Worm (Caenorhabditis elegans) whole organism, L4/young adult: ENCODE results near the gene gcy-5.

Experiments used
- W03F9.2 ChIP-seq: fragments of 150-350 bp; optimal IDR thresholded peaks from 2 replicates; lab custom pipeline; 2014; ENCODE audit warnings: missing biosample characterization, missing genetic modification characterization
- dao-5 ChIP-seq: sonication (generic microtip); optimal IDR thresholded peaks from 2 replicates; lab custom pipeline; 2016; ENCODE audit warnings: missing genotype, missing genetic modification characterization, moderate library complexity, missing compliant biosample characterization
- him-1 ChIP-seq: sonication (generic microtip); optimal IDR thresholded peaks from 2 replicates; lab custom pipeline; 2016; ENCODE audit warnings: missing genotype, missing genetic modification reagents, missing genetic modification characterization, missing compliant biosample characterization

Gene gcy-5

DNA sequence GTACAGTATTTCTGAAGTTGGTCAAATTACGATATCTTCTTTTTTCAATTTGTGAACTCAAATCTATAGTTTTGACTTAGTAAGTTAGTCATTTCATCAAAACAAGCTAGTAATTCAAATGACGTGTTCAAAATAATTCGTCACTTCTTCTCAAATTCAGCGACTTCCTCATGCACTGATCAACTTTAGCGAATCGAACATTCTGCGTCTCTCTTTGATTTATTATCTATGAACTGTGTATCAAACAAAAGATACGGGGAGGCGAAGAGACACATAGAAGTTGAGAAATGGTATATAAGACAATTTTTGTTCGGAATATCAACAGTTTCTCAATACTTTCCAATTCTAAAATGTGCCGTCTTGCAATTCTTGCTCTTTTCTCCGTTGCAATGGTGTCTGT, 4.0 kb downstream of the gcy-5 start, which contains the start of gene srlf-34:
Gene srlf-34, plus strand, starts transcription at position 321 of the 400 bp plus-strand sequence.
- TF ChIP-seq him-1 (tag; lab: Kevin White, UChicago) (no peak), W03F9.2 (tag; lab: Kevin White, UChicago) (no peak), dao-5 (tag; lab: Kevin White, UChicago) (no peak)

DNA sequence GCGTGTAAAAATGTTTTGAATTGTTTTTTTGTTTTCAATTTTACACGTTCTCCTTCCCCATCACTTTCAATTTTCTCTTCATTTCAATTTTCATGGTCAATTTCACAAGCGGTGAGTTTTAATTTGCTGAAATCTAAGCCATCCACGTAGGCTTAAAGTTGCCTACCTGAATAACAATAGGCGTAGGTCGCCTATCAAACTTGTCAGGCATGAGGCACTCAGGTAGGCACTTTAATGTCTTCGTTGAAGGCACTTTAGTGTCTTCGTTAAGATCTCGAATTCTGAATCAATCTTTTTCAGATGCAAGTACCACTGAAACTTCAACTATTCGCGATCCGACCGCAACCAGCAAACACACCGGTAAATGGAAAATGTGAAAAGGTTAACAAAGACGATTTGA, 6.7 kb downstream of the gcy-5 start, which contains the start of gene ZK970.8:
Gene ZK970.8, plus strand, starts transcription at position 301 of the 400 bp plus-strand sequence.
- TF ChIP-seq him-1 (tag; lab: Kevin White, UChicago) (no peak), W03F9.2 (tag; lab: Kevin White, UChicago) (no peak), dao-5 (tag; lab: Kevin White, UChicago) (no peak)

DNA sequence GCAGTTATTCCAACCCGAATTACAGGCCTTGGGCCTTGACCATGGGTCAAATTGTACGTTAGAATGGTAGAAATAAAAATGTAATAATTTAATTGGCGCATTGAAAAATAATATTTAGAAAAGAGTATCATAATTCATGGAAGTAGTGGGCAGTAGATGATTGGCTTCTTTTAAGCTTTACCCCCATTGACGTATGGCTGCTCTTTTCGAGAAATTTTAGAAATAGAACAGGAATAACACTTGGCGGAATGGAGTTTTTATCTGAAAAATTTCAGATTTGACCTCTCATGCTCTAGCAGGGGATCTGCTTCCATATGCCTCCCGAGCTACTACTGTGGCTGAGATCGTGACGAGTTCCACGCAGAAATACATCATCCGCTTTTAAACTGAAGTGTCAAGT, 7.3 kb downstream of the gcy-5 start, which contains the start of gene gcy-4:
Gene gcy-4, minus strand, starts transcription at position 101 of the 400 bp plus-strand sequence.
- no peak for TF ChIP-seq W03F9.2 (tag; lab: Kevin White, UChicago)
- TF ChIP-seq him-1 (tag; lab: Kevin White, UChicago), result no peak
- no peak for TF ChIP-seq dao-5 (tag; lab: Kevin White, UChicago)

DNA sequence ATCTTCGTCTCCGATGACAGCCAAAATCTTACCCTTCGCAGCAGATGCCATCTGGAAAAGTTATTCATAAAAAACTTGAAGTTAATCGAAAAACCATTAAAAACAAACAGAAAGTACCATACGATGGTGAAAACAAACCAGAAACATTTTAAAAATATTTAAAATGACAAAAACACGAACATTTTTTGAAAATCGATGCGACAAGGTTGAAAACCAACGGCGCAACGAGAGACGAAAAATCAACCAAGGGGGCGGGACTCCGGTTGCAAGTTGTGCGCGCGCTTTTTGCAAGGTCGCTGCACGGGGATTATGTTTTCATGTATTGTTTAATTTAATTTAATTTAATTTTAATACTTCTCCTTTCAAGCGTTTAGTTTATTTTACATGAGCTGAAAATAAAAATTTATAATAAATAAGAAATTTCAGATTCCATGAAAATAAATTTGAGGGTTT, 12.3 kb downstream of the gcy-5 start, which contains the start of gene vha-9:
Gene vha-9, minus strand, starts transcription at position 51 of the 453 bp plus-strand sequence.
- TF ChIP-seq W03F9.2 (tag; lab: Kevin White, UChicago) (peak; percentile 56), him-1 (tag; lab: Kevin White, UChicago) (no peak)

DNA sequence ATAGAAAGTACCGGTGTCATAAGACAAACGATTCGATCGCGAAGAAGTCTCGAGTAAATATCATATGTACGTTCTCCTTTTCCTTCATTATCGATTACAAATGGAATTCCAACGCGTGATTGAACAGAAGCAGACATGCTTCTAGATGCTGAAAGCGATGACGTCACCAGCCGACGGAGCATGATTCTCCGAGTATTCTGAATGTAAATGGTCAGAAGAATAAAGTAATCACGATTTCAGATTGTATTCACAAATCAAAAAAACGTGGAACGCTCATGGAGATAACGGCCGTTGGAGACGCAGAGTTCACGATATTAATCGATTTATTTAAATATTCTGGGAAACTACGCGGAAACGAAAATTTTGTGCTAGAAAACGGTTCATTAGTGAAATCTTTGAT, 13.4 kb downstream of the gcy-5 start, which contains the start of gene clpp-1:
Gene clpp-1, minus strand, starts transcription at position 197 of the 400 bp plus-strand sequence.
- no peak for TF ChIP-seq dao-5 (tag; lab: Kevin White, UChicago)
- no peak for TF ChIP-seq W03F9.2 (tag; lab: Kevin White, UChicago)
- no peak for TF ChIP-seq him-1 (tag; lab: Kevin White, UChicago)

DNA sequence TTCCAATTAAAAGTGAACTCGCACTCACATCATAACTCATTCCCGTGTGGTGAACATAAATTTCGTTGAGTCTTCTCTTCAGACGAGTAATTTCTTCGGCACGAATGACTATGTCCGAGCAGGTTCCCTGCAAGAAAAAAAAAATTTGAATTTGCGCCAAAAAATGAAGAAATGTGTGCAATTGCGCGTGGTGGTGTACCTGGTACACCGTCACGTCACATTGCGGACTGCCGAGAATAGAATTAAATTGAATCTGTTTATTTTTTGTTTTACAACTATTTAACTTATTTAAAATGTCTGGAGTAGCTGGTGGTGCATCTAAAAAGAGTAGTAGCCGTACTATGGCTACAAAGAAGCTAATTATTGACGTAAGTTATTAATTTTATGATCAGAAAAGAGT, 15.1 kb downstream of the gcy-5 start, which contains the start of gene mdt-22:
Gene mdt-22, plus strand, starts transcription at position 263 of the 400 bp plus-strand sequence.
- TF ChIP-seq him-1 (tag; lab: Kevin White, UChicago) (peak; percentile 59), W03F9.2 (tag; lab: Kevin White, UChicago) (peak; percentile 84), dao-5 (tag; lab: Kevin White, UChicago) (no peak)

DNA sequence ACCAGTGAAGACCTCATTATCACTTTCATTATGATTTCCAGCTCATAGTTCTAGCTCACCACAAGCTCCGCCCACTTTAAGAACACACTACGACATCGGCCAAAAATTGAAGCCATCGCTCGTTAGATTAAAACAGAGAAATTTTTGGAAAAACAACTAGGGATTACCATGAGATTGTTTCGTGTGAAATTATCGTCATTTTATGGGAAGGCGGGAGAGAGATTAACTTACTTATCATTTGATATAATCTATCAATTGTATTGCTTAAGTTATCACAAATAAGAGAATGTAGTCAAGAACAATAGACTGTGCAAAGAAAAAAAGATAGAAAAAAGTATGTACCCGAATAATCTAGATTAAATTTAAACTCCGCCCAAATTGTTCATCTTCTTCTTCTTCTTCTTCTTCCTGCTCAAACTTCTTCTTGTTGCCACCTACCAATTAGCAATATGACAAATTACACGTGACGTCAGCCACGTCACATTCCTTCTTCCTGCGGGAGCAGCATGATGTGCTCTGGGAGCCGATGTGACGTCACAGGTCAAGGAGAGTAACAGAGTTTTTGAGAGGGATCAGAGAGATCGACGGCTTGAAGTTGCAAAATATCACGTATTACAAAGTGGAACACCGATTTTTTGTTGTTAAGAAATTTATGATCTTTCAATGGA, 15.8 kb downstream of the gcy-5 start, which contains the start of gene nep-26:
Gene nep-26, minus strand, starts transcription at position 51 of the 668 bp plus-strand sequence.
- no peak for TF ChIP-seq dao-5 (tag; lab: Kevin White, UChicago)
- TF ChIP-seq him-1 (tag; lab: Kevin White, UChicago), result no peak
- no peak for TF ChIP-seq W03F9.2 (tag; lab: Kevin White, UChicago)

DNA sequence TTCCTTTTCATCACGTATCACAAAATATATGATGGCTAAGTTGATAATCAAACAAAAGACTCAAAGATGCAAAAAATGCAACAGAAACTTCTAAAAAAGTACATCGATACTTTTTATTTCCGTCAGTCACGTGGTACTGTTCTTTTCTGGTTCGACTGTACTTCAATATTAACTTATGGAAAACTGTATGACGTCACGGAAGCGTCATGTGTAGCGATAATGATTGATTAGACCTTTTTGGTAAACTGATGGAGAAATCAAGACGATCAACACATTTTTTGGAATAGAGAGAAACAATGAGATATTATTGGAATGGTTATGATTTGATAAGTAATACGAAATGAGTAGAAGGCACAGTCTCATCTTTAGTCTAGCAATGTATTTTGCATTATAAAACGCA, 21.8 kb downstream of the gcy-5 start:
- TF ChIP-seq W03F9.2 (tag; lab: Kevin White, UChicago), result no peak

DNA sequence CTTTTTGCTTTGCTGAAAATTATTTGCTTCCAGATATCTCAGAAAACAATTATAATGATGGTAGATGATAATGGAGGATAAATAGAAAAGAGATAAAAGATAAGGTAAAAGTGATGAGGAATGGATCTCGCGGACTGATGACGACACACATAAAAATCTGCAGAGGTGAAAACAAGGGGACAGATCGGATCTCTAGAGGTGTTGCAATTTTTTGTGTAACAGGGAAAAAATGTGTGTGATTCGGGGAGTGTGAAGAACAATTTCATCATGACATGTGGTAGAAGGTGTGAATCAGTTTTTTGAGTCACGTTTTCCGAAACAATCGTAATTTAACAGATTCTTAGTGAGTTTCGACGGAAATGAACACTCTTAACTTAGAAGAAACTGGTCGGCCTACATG, 27.1 kb downstream of the gcy-5 start:
- TF ChIP-seq W03F9.2 (tag; lab: Kevin White, UChicago) (no peak), dao-5 (tag; lab: Kevin White, UChicago) (no peak), him-1 (tag; lab: Kevin White, UChicago) (no peak)

DNA sequence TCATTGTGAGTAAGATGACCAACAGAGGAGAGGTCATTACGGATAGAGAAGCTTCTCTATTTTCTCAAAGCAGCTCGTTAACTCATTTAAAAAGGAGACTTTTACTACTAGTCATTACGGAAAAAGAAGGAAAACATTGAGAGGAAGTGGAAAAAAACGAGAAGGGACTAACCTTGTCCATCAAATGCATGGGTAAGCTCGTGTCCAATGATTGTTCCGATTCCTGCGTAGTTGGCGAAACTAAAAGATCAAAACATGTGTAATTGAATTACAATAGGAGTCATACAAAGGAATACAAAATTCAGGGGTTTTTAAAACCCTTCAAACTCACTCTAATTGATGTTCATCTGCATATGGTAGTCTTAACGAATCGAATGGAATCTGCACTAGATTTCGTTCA, 31.0 kb downstream of the gcy-5 start:
- TF ChIP-seq W03F9.2 (tag; lab: Kevin White, UChicago), result no peak
- no peak for TF ChIP-seq dao-5 (tag; lab: Kevin White, UChicago)

DNA sequence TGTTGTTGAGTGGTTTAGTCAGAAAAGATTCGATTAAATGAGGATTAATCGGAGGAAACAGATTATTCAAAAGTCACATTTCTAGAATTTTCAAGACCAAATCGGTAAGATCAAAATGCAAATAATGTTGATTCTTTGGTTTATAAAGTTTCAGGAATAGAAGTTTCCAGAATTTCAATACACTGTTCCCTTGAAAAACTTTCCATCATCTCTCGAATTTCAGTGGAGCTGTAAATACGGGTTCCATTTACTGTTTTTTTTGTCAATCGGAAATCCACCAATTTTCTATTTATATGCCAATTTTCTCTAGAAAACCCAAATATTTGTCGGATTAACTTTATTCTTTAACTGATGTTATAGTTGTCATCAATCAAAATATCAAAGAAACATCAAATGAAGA, 32.9 kb downstream of the gcy-5 start:
- TF ChIP-seq him-1 (tag; lab: Kevin White, UChicago), result no peak
- no peak for TF ChIP-seq dao-5 (tag; lab: Kevin White, UChicago)
- TF ChIP-seq W03F9.2 (tag; lab: Kevin White, UChicago), result no peak

DNA sequence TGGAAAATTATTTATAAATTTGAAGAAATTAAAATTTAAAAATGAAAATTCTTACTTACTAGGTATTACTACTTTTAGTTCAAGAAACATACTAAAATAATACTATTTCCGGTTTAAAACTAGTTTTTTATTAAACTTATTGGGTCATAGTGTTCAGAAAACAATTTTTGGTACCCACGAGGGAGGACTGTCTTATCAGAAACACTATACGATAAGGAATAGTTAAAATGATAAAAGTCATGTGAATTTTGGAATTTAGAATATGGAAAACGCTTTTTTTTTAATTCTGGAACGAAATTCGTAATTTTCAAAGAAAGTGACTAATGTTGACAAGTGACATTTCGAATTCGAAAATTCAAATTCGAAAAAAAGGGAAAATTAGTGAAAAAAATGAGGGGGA, 34.3 kb downstream of the gcy-5 start:
- TF ChIP-seq dao-5 (tag; lab: Kevin White, UChicago), result no peak
- no peak for TF ChIP-seq him-1 (tag; lab: Kevin White, UChicago)
- no peak for TF ChIP-seq W03F9.2 (tag; lab: Kevin White, UChicago)

DNA sequence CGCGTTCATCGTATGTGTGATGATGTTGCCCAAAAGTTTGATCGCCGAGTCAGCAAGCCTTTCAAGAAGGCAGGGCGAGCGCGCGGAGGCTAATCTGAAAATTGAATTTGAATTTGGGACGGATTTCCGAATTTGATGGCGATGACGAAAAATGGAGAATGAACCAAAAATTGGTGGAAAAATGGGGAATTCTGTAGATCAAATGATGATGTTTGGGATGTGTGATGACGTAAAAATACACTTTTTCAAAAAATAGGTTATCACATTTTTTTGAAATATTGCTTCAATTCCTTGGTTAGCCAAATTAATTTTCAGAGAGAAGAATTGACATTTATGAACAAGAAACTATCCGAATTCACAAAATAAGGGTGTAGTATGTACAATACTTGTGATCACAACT, 36.5 kb downstream of the gcy-5 start, which contains the start of gene ZK971.1:
Gene ZK971.1, minus strand, starts transcription at position 101 of the 400 bp plus-strand sequence.
- TF ChIP-seq him-1 (tag; lab: Kevin White, UChicago), result no peak
- no peak for TF ChIP-seq dao-5 (tag; lab: Kevin White, UChicago)
- no peak for TF ChIP-seq W03F9.2 (tag; lab: Kevin White, UChicago)

DNA sequence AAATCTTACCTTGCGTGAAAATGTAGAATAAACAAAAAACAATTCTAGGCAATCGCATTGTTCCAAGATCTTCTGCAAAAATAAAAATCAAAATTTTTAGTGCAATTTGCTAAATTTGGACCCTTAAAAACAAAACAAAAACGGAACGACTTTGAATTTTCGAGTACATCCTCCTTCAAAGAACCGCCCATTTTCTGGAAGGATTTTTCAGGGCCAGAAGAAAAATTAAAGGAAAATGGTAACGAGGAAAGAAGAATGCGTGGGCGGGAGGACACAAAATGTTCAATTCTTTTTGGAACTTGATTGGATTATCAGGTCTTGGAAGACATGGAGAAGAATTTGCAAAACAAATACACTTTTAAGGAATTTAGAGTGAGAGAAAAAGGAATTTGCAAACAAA, 44.9 kb downstream of the gcy-5 start, which contains the start of gene F54B3.4:
Gene F54B3.4, minus strand, starts transcription at position 101 of the 400 bp plus-strand sequence.
- TF ChIP-seq dao-5 (tag; lab: Kevin White, UChicago) (no peak), him-1 (tag; lab: Kevin White, UChicago) (no peak), W03F9.2 (tag; lab: Kevin White, UChicago) (no peak)
